Worm (Caenorhabditis elegans) whole organism, L4 larva: Measurements from ENCODE around the gene aps-2.

Experiments
- F26F4.8 ChIP-seq: fragments of 200-800 bp; sonication (Bioruptor generic); conservative IDR thresholded peaks from 2 replicates; pipeline ENCODE4 v1.3.6; 2022; ENCODE audit warnings: missing genetic modification characterization, missing compliant biosample characterization
- F37D6.2 ChIP-seq: sonication (generic microtip); optimal IDR thresholded peaks from 2 replicates; lab custom pipeline; 2016; ENCODE audit warnings: mild to moderate bottlenecking, missing genetic modification characterization, missing compliant biosample characterization
- T20F7.1 ChIP-seq: fragments of 200-800 bp; sonication (Bioruptor generic); optimal IDR thresholded peaks from 2 replicates; lab custom pipeline; 2018; ENCODE audit warnings: mild to moderate bottlenecking, missing genetic modification characterization, missing compliant biosample characterization
- ZK337.2 ChIP-seq: fragments of 200-800 bp; sonication (Bioruptor generic); IDR thresholded peaks from 2 replicates; pipeline ENCODE4 v1.3.6; 2022; ENCODE audit warnings: missing genetic modification reagents, missing genetic modification characterization, missing compliant biosample characterization
- aha-1 ChIP-seq: fragments of 150-350 bp; peaks from one replicate; lab custom pipeline; 2014; ENCODE audit warnings: missing biosample characterization, missing genetic modification characterization
- arid-1 ChIP-seq: fragments of 200-800 bp; sonication (Bioruptor generic); conservative IDR thresholded peaks from 2 replicates; pipeline ENCODE4 v1.3.6; 2022; ENCODE audit warnings: missing genetic modification reagents, missing genetic modification characterization, missing compliant biosample characterization
- ceh-20 ChIP-seq: fragments of 200-800 bp; sonication (Bioruptor generic); IDR thresholded peaks from 2 replicates; pipeline ENCODE4 v1.3.6; 2022; ENCODE audit warnings: missing genetic modification reagents, missing genetic modification characterization, missing compliant biosample characterization
- ceh-32 ChIP-seq: sonication (generic microtip); optimal IDR thresholded peaks from 2 replicates; lab custom pipeline; 2016; ENCODE audit warnings: mild to moderate bottlenecking, missing genetic modification characterization, missing compliant biosample characterization; ENCODE audit not compliant: poor library complexity
- ctbp-1 ChIP-seq: fragments of 200-800 bp; sonication (Bioruptor generic); IDR thresholded peaks from 2 replicates; pipeline ENCODE4 v1.3.6; 2022; ENCODE audit warnings: missing genetic modification reagents, missing genetic modification characterization, missing compliant biosample characterization
- daf-16 ChIP-seq, 3 experiments: sonication (generic microtip); optimal IDR thresholded peaks; 2 replicates each; lab custom pipeline; 2016 to 2017; ENCODE audit warnings: missing genetic modification characterization in 3 of 3, missing genetic modification reagents in 3 of 3, mild to moderate bottlenecking in 2 of 3, missing compliant biosample characterization in 2 of 3, missing biosample characterization in 1 of 3, moderate library complexity in 1 of 3
- dmd-6 ChIP-seq: fragments of 200-800 bp; sonication (Bioruptor generic); IDR thresholded peaks from 2 replicates; pipeline ENCODE4 v1.3.6; 2022; ENCODE audit warnings: missing genetic modification reagents, missing genetic modification characterization, missing compliant biosample characterization
- dmd-8 ChIP-seq: fragments of 200-800 bp; sonication (Bioruptor generic); IDR thresholded peaks from 2 replicates; pipeline ENCODE4 v1.3.6; 2022; ENCODE audit warnings: missing genetic modification characterization, missing compliant biosample characterization
- dve-1 ChIP-seq: sonication (generic microtip); optimal IDR thresholded peaks from 2 replicates; lab custom pipeline; 2017; ENCODE audit warnings: antibody characterized with exemption, mild to moderate bottlenecking, missing genetic modification characterization, missing compliant biosample characterization; ENCODE audit not compliant: insufficient read depth
- gei-8 ChIP-seq: fragments of 200-800 bp; sonication (Bioruptor generic); optimal IDR thresholded peaks from 2 replicates; lab custom pipeline; 2018; ENCODE audit warnings: mild to moderate bottlenecking, missing genetic modification characterization, missing compliant biosample characterization
- hlh-11 ChIP-seq: fragments of 200-800 bp; sonication (Bioruptor generic); optimal IDR thresholded peaks from 2 replicates; lab custom pipeline; 2018; ENCODE audit warnings: mild to moderate bottlenecking, missing genetic modification characterization, missing compliant biosample characterization
- hlh-30 ChIP-seq: sonication (generic microtip); optimal IDR thresholded peaks from 2 replicates; lab custom pipeline; 2017; ENCODE audit warnings: antibody characterized with exemption, mild to moderate bottlenecking, missing genetic modification characterization, missing compliant biosample characterization; ENCODE audit not compliant: insufficient read depth
- jun-1 ChIP-seq: fragments of 150-350 bp; optimal IDR thresholded peaks from 2 replicates; lab custom pipeline; 2014; ENCODE audit warnings: missing biosample characterization, missing genetic modification reagents, missing genetic modification characterization
- lin-38 ChIP-seq: fragments of 200-800 bp; sonication (Bioruptor generic); IDR thresholded peaks from 2 replicates; pipeline ENCODE4 v1.3.6; 2022; ENCODE audit warnings: missing genetic modification reagents, missing genetic modification characterization, missing compliant biosample characterization
- lsy-2 ChIP-seq, 2 experiments: fragments of 150-350 bp in 1 of 2; sonication (generic microtip) in 1 of 2; optimal IDR thresholded peaks; 2 replicates each; lab custom pipeline; 2014 to 2017; ENCODE audit warnings: missing biosample characterization in 2 of 2, missing genetic modification characterization in 2 of 2
- mep-1 ChIP-seq: fragments of 150-350 bp; sonication (generic microtip); optimal IDR thresholded peaks from 3 replicates; lab custom pipeline; 2014; ENCODE audit warnings: missing biosample characterization, missing genetic modification characterization
- mxl-3 ChIP-seq: fragments of 200-800 bp; sonication (Bioruptor generic); optimal IDR thresholded peaks from 2 replicates; lab custom pipeline; 2018; ENCODE audit warnings: mild to moderate bottlenecking, missing genetic modification characterization, missing compliant biosample characterization
- nhr-102 ChIP-seq: sonication (generic microtip); optimal IDR thresholded peaks from 2 replicates; lab custom pipeline; 2016; ENCODE audit warnings: mild to moderate bottlenecking, missing genetic modification characterization, moderate library complexity, missing compliant biosample characterization
- nhr-11 ChIP-seq: fragments of 150-350 bp; optimal IDR thresholded peaks from 2 replicates; lab custom pipeline; 2014; ENCODE audit warnings: missing biosample characterization, missing genetic modification characterization
- nhr-111 ChIP-seq: fragments of 200-800 bp; sonication (Bioruptor generic); optimal IDR thresholded peaks from 2 replicates; lab custom pipeline; 2018; ENCODE audit warnings: mild to moderate bottlenecking, missing genetic modification characterization, missing compliant biosample characterization
- nhr-28 ChIP-seq: fragments of 150-350 bp; optimal IDR thresholded peaks from 2 replicates; lab custom pipeline; 2014; ENCODE audit warnings: missing biosample characterization, missing genetic modification characterization
- nhr-42 ChIP-seq: fragments of 200-800 bp; sonication (Bioruptor generic); IDR thresholded peaks from 2 replicates; pipeline ENCODE4 v1.3.6; 2022; ENCODE audit warnings: missing genetic modification characterization, missing compliant biosample characterization
- nhr-48 ChIP-seq: sonication (generic microtip); optimal IDR thresholded peaks from 2 replicates; lab custom pipeline; 2016; ENCODE audit warnings: mild to moderate bottlenecking, missing genetic modification characterization, missing compliant biosample characterization
- nhr-77 ChIP-seq: fragments of 150-350 bp; optimal IDR thresholded peaks from 2 replicates; lab custom pipeline; 2014; ENCODE audit warnings: missing biosample characterization, missing genetic modification characterization
- pqm-1 ChIP-seq: sonication (generic microtip); optimal IDR thresholded peaks from 2 replicates; lab custom pipeline; 2017; ENCODE audit warnings: missing biosample characterization, missing genetic modification characterization
- rbr-2 ChIP-seq: sonication (generic microtip); optimal IDR thresholded peaks from 2 replicates; lab custom pipeline; 2016; ENCODE audit warnings: missing genotype, missing genetic modification characterization, missing compliant biosample characterization
- set-16 ChIP-seq: fragments of 200-800 bp; sonication (Bioruptor generic); IDR thresholded peaks from 2 replicates; pipeline ENCODE4 v1.3.6; 2022; ENCODE audit warnings: missing genetic modification reagents, missing genetic modification characterization, missing compliant biosample characterization
- skn-1 ChIP-seq: fragments of 150-350 bp; optimal IDR thresholded peaks from 2 replicates; lab custom pipeline; 2014; ENCODE audit warnings: missing biosample characterization, missing genetic modification characterization
- tag-97 ChIP-seq: fragments of 200-800 bp; sonication (Bioruptor generic); IDR thresholded peaks from 2 replicates; pipeline ENCODE4 v1.3.6; 2022; ENCODE audit warnings: missing genetic modification characterization, missing compliant biosample characterization
- zfp-3 ChIP-seq: fragments of 200-800 bp; sonication (Bioruptor generic); conservative IDR thresholded peaks from 2 replicates; pipeline ENCODE4 v1.3.6; 2022; ENCODE audit warnings: missing genetic modification reagents, missing genetic modification characterization, missing compliant biosample characterization

aps-2 gene

ce11 chrX:4504108-4504668 is 46.1 kb downstream of the aps-2 start, which contains the start of gene dgk-2 (continued):
- no peak for TF ChIP-seq nhr-42
- no peak for TF ChIP-seq jun-1
- no peak for TF ChIP-seq tag-97 (GFP tag; lab: Robert Waterston, UW)
- TF ChIP-seq nhr-11 (tag; lab: Kevin White, UChicago), result no peak
- no peak for TF ChIP-seq skn-1 (tag; lab: Kevin White, UChicago)
- TF ChIP-seq gei-8 (GFP tag; lab: Kevin White, UChicago), result no peak
- peak; percentile 80 for TF ChIP-seq hlh-30 (tag; lab: Kevin White, UChicago)
- TF ChIP-seq mep-1 (tag; lab: Kevin White, UChicago), result peak; percentile 15
- no peak for TF ChIP-seq ceh-20 (GFP tag; lab: Robert Waterston, UW)
- no peak for TF ChIP-seq zfp-3 (GFP tag; lab: Robert Waterston, UW)
- no peak for TF ChIP-seq arid-1
- peak; percentile 88 for TF ChIP-seq mxl-3 (GFP tag; lab: Kevin White, UChicago)
- no peak for TF ChIP-seq F26F4.8 (GFP tag; lab: Robert Waterston, UW)
- no peak for TF ChIP-seq ZK337.2 (GFP tag; lab: Robert Waterston, UW)

- no peak for TF ChIP-seq dmd-8
- TF ChIP-seq nhr-48, result peak; percentile 7
- TF ChIP-seq ceh-32 (tag; lab: Kevin White, UChicago), result no peak
- TF ChIP-seq ctbp-1, result no peak
- peak; percentile 29 for TF ChIP-seq nhr-77 (tag; lab: Kevin White, UChicago)
- TF ChIP-seq tag-97 (GFP tag; lab: Robert Waterston, UW), result no peak
- TF ChIP-seq F37D6.2 (tag; lab: Kevin White, UChicago), result no peak
- TF ChIP-seq pqm-1 (tag; lab: Kevin White, UChicago), result peak; percentile 29
- no peak for TF ChIP-seq rbr-2 (tag; lab: Kevin White, UChicago)
- peak; percentile 20 for TF ChIP-seq dve-1 (tag; lab: Kevin White, UChicago)
- peak; percentile 13 for TF ChIP-seq T20F7.1 (GFP tag; lab: Kevin White, UChicago)
- peak; percentile 22 for TF ChIP-seq hlh-30 (tag; lab: Kevin White, UChicago)
- peak; percentile 54 for TF ChIP-seq aha-1
- peak; percentile 20 for TF ChIP-seq mxl-3 (GFP tag; lab: Kevin White, UChicago)
- peak; percentile 77 for TF ChIP-seq nhr-28
- TF ChIP-seq set-16, result no peak
- peak; percentile 48 for TF ChIP-seq mep-1 (tag; lab: Kevin White, UChicago)
- TF ChIP-seq daf-16 (GFP tag; optimal IDR thresholded peaks at IDR 0.05; lab: Kevin White, UChicago), result no peak
- peak; percentile 76 for TF ChIP-seq daf-16 (tag; optimal IDR thresholded peaks at IDR 0.05; lab: Kevin White, UChicago)
- peak; percentile 37 for TF ChIP-seq dmd-6 (GFP tag; lab: Robert Waterston, UW)
- TF ChIP-seq hlh-11 (tag; lab: Kevin White, UChicago), result peak; percentile 49
- no peak for TF ChIP-seq nhr-111
- TF ChIP-seq, all 104 proteins: peak for 13
Observed at ce11 chrX:4507122-4507681, 49.1 kb downstream of the aps-2 start.

ce11 chrX:4508209-4508608 is 50.1 kb downstream of the aps-2 start, which contains the start of gene rhi-1:
TSS of gene rhi-1 (plus strand) at chrX:4508509.
- TF ChIP-seq lsy-2 (tag; optimal IDR thresholded peaks at IDR 0.05; lab: Kevin White, UChicago) (peak in 1 of 2 experiments; percentile 13), nhr-102 (tag; lab: Kevin White, UChicago) (no peak), lin-38 (GFP tag; lab: Robert Waterston, UW) (no peak)
